Fruit fly (Drosophila melanogaster): ENCODE measurements around the gene rdo.

DNA sequence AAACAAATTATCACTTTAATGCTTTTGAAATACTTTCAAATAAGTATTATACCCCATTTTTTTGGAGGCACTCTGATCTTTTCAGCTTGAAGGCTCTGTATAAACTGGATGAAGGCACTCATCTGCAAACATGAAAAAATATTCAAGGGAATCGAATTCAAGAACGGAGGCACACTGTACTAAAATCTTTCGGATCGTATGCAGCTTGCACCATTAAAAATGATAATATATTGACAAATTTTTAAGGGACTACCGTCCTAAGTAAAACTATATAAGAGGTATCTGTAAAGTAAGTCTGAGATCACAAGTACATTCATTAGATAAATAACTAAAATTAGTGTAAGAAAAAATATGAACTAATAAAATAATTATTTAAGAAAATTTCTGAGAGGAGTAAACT is 100.9 kb downstream of the rdo start, which contains the start of gene CG44476:
- TF ChIP-seq h (optimal IDR thresholded peaks at IDR 0.05) (no peak), insv (optimal IDR thresholded peaks at IDR 0.05) (no peak), psq (optimal IDR thresholded peaks at IDR 0.05) (no peak), ttk (optimal IDR thresholded peaks at IDR 0.05) (no peak), Sin3A (optimal IDR thresholded peaks at IDR 0.05) (no peak), Myc (optimal IDR thresholded peaks at IDR 0.05) (no peak)

Measured in Kc167 (cell line).